Fruit fly (Drosophila melanogaster): ENCODE data around the gene Apl.

Gene Apl

dm6 chr3L:16612972-16613371 lies 18.0 kb downstream of the Apl start (continued):
- no peak for TF ChIP-seq sc (optimal IDR thresholded peaks at IDR 0.05)
- TF ChIP-seq sc (GFP tag; optimal IDR thresholded peaks at IDR 0.05): no peak
- TF ChIP-seq lola (GFP tag; optimal IDR thresholded peaks at IDR 0.05): no peak
- TF ChIP-seq Asciz (GFP tag; optimal IDR thresholded peaks at IDR 0.05): no peak
- TF ChIP-seq bsh (GFP tag; optimal IDR thresholded peaks at IDR 0.05): no peak
- TF ChIP-seq scrt (GFP tag; optimal IDR thresholded peaks at IDR 0.05): no peak
- no peak for TF ChIP-seq wdn (GFP tag; IDR thresholded peaks at IDR 0.05)
- TF ChIP-seq H15 (GFP tag; IDR thresholded peaks at IDR 0.05): no peak
- peak; percentile 18 for TF ChIP-seq CG8924 (tag; optimal IDR thresholded peaks at IDR 0.05)
- no peak for TF ChIP-seq vnd (GFP tag; IDR thresholded peaks at IDR 0.05; ENCODE audit: partially characterized antibody)
- no peak for TF ChIP-seq aop (GFP tag; IDR thresholded peaks at IDR 0.05)
- TF ChIP-seq z (GFP tag; IDR thresholded peaks at IDR 0.05): no peak
- TF ChIP-seq CG13894 (tag; optimal IDR thresholded peaks at IDR 0.05): no peak
- TF ChIP-seq wor (GFP tag; IDR thresholded peaks at IDR 0.05): no peak
- TF ChIP-seq cwo (GFP tag; optimal IDR thresholded peaks at IDR 0.05): peak; percentile 25
- TF ChIP-seq CG10321 (GFP tag; IDR thresholded peaks at IDR 0.05): no peak
- no peak for TF ChIP-seq Fer1 (GFP tag; optimal IDR thresholded peaks at IDR 0.05)
- TF ChIP-seq odd (GFP tag; optimal IDR thresholded peaks at IDR 0.05): no peak
- TF ChIP-seq CG6813 (GFP tag; optimal IDR thresholded peaks at IDR 0.05): no peak
- TF ChIP-seq psq (GFP tag; optimal IDR thresholded peaks at IDR 0.05): no peak
- TF ChIP-seq CG4730 (GFP tag; IDR thresholded peaks at IDR 0.05): no peak
- no peak for TF ChIP-seq unc-4 (GFP tag; IDR thresholded peaks at IDR 0.05; ENCODE audit: partially characterized antibody)
- no peak for TF ChIP-seq CG34422 (GFP tag; IDR thresholded peaks at IDR 0.05)
- TF ChIP-seq CG7357 (GFP tag; IDR thresholded peaks at IDR 0.05): no peak
- TF ChIP-seq Dbx (GFP tag; IDR thresholded peaks at IDR 0.05): peak; percentile 51; the same call in 1 of the 3 replicates
- no peak for TF ChIP-seq CG14441 (GFP tag; IDR thresholded peaks at IDR 0.05)
- no peak for TF ChIP-seq CG5180 (GFP tag; optimal IDR thresholded peaks at IDR 0.05)
- no peak for TF ChIP-seq CG11093 (GFP tag; IDR thresholded peaks at IDR 0.05)
- TF ChIP-seq Fer3 (tag; optimal IDR thresholded peaks at IDR 0.05): no peak
- no peak for TF ChIP-seq CG1233 (GFP tag; optimal IDR thresholded peaks at IDR 0.05)
- TF ChIP-seq CG2712 (tag; optimal IDR thresholded peaks at IDR 0.05): peak; percentile 4
- no peak for TF ChIP-seq CG17829 (tag; optimal IDR thresholded peaks at IDR 0.05)
- TF ChIP-seq klu (GFP tag; IDR thresholded peaks at IDR 0.05): no peak
- no peak for TF ChIP-seq gcm2 (GFP tag; optimal IDR thresholded peaks at IDR 0.05)
- TF ChIP-seq CG7745 (tag; optimal IDR thresholded peaks at IDR 0.05): no peak
- TF ChIP-seq CG12769 (tag; optimal IDR thresholded peaks at IDR 0.05): no peak
- peak; percentile 43 for TF ChIP-seq lab (GFP tag; optimal IDR thresholded peaks at IDR 0.05)
- no peak for TF ChIP-seq oc (tag; optimal IDR thresholded peaks at IDR 0.05)
- TF ChIP-seq CG18476 (GFP tag; optimal IDR thresholded peaks at IDR 0.05): no peak
- TF ChIP-seq mirr (GFP tag; optimal IDR thresholded peaks at IDR 0.05): no peak
- no peak for TF ChIP-seq ind (GFP tag; optimal IDR thresholded peaks at IDR 0.05)
- no peak for TF ChIP-seq CG17568 (GFP tag; optimal IDR thresholded peaks at IDR 0.05)
- no peak for TF ChIP-seq CG12299 (tag; optimal IDR thresholded peaks at IDR 0.05)
- no peak for TF ChIP-seq tap (tag; optimal IDR thresholded peaks at IDR 0.05)
- no peak for TF ChIP-seq ttk (GFP tag; IDR thresholded peaks at IDR 0.05)
- peak; percentile 6 for TF ChIP-seq CG15514 (GFP tag; optimal IDR thresholded peaks at IDR 0.05)
- no peak for TF ChIP-seq CG7963 (GFP tag; IDR thresholded peaks at IDR 0.05; ENCODE audit: partially characterized antibody)
- peak; percentile 1 for TF ChIP-seq CG18619 (GFP tag; optimal IDR thresholded peaks at IDR 0.05)
- TF ChIP-seq CG3995 (GFP tag; optimal IDR thresholded peaks at IDR 0.05): peak; percentile 72

Measured in whole organism, embryonic.